Worm (Caenorhabditis elegans) whole organism, late embryonic: Measurements from ENCODE around the gene F18G5.6.
A peak's percentile ranks its signal among the peaks of the same experiment; 100 is the strongest.

ENCODE experiments used
- C38D4.7 ChIP-seq: fragments of 200-800 bp; sonication (Bioruptor generic); optimal IDR thresholded peaks from 2 replicates; lab custom pipeline; 2018; ENCODE audit warnings: mild to moderate bottlenecking, missing genetic modification characterization, moderate library complexity, missing compliant biosample characterization
- K09A11.1 ChIP-seq: sonication (generic microtip); optimal IDR thresholded peaks from 2 replicates; lab custom pipeline; 2017; ENCODE audit warnings: antibody characterized with exemption, mild to moderate bottlenecking, missing genetic modification characterization, missing compliant biosample characterization; ENCODE audit not compliant: insufficient read depth
- T23F11.4 ChIP-seq: fragments of 200-800 bp; sonication (Bioruptor generic); optimal IDR thresholded peaks from 2 replicates; lab custom pipeline; 2018; ENCODE audit warnings: mild to moderate bottlenecking, missing genetic modification characterization, missing compliant biosample characterization
- ahr-1 ChIP-seq: sonication (generic microtip); optimal IDR thresholded peaks from 2 replicates; lab custom pipeline; 2016; ENCODE audit warnings: missing genetic modification characterization, missing compliant biosample characterization
- ama-1 ChIP-seq: fragments of 150-350 bp; optimal IDR thresholded peaks from 2 replicates; lab custom pipeline; 2014
- ceh-18 ChIP-seq: sonication (generic microtip); optimal IDR thresholded peaks from 2 replicates; lab custom pipeline; 2016; ENCODE audit warnings: missing genetic modification characterization, missing compliant biosample characterization
- ceh-19 ChIP-seq: fragments of 200-800 bp; sonication (Bioruptor generic); optimal IDR thresholded peaks from 2 replicates; lab custom pipeline; 2018; ENCODE audit warnings: mild to moderate bottlenecking, missing genetic modification characterization, missing compliant biosample characterization
- ceh-2 ChIP-seq: sonication (generic microtip); optimal IDR thresholded peaks from 2 replicates; lab custom pipeline; 2016; ENCODE audit warnings: missing genotype, missing genetic modification characterization, missing compliant biosample characterization
- ceh-31 ChIP-seq: sonication (generic microtip); optimal IDR thresholded peaks from 2 replicates; lab custom pipeline; 2016; ENCODE audit warnings: missing genetic modification characterization, missing compliant biosample characterization
- ceh-45 ChIP-seq: fragments of 200-800 bp; sonication (Bioruptor generic); IDR thresholded peaks from 2 replicates; pipeline ENCODE4 v1.3.6; 2022; ENCODE audit warnings: missing genetic modification reagents, missing genetic modification characterization, missing compliant biosample characterization
- ceh-6 ChIP-seq: fragments of 200-800 bp; sonication (Bioruptor generic); optimal IDR thresholded peaks from 2 replicates; lab custom pipeline; 2018; ENCODE audit warnings: mild to moderate bottlenecking, missing genetic modification characterization, missing compliant biosample characterization
- che-1 ChIP-seq: sonication (generic microtip); optimal IDR thresholded peaks from 2 replicates; lab custom pipeline; 2016; ENCODE audit warnings: mild to moderate bottlenecking, missing genetic modification characterization, missing compliant biosample characterization
- elt-2 ChIP-seq: sonication (generic microtip); optimal IDR thresholded peaks from 2 replicates; lab custom pipeline; 2016; ENCODE audit warnings: missing genetic modification reagents, missing genetic modification characterization, missing compliant biosample characterization
- elt-4 ChIP-seq: sonication (generic microtip); optimal IDR thresholded peaks from 2 replicates; lab custom pipeline; 2016; ENCODE audit warnings: missing genetic modification characterization, missing compliant biosample characterization
- eyg-1 ChIP-seq: sonication (generic microtip); optimal IDR thresholded peaks from 2 replicates; lab custom pipeline; 2016; ENCODE audit warnings: missing genotype, missing genetic modification characterization, missing compliant biosample characterization
- fax-1 ChIP-seq: sonication (generic microtip); optimal IDR thresholded peaks from 2 replicates; lab custom pipeline; 2016; ENCODE audit warnings: missing genotype, missing genetic modification characterization, missing compliant biosample characterization
- fkh-10 ChIP-seq: fragments of 150-350 bp; optimal IDR thresholded peaks from 2 replicates; lab custom pipeline; 2014; ENCODE audit warnings: missing biosample characterization, missing genetic modification reagents, missing genetic modification characterization
- fkh-6 ChIP-seq: sonication (generic microtip); optimal IDR thresholded peaks from 2 replicates; lab custom pipeline; 2016; ENCODE audit warnings: missing genetic modification characterization, missing compliant biosample characterization
- gmeb-2 ChIP-seq: sonication (generic microtip); optimal IDR thresholded peaks from 2 replicates; lab custom pipeline; 2016; ENCODE audit warnings: missing genetic modification characterization, inconsistent platforms, missing compliant biosample characterization
- hlh-15 ChIP-seq: sonication (generic microtip); optimal IDR thresholded peaks from 2 replicates; lab custom pipeline; 2016; ENCODE audit warnings: missing genetic modification characterization, missing compliant biosample characterization
- hlh-30 ChIP-seq: sonication (generic microtip); optimal IDR thresholded peaks from 2 replicates; lab custom pipeline; 2017; ENCODE audit warnings: antibody characterized with exemption, missing genetic modification characterization, missing compliant biosample characterization; ENCODE audit not compliant: insufficient read depth
- hlh-6 ChIP-seq: sonication (generic microtip); optimal IDR thresholded peaks from 2 replicates; lab custom pipeline; 2016; ENCODE audit warnings: missing genotype, missing genetic modification characterization, missing compliant biosample characterization
- hlh-8 ChIP-seq: sonication (generic microtip); optimal IDR thresholded peaks from 2 replicates; lab custom pipeline; 2016; ENCODE audit warnings: missing genotype, missing genetic modification characterization, missing compliant biosample characterization
- lim-6 ChIP-seq: sonication (generic microtip); optimal IDR thresholded peaks from 2 replicates; lab custom pipeline; 2016; ENCODE audit warnings: missing genetic modification characterization, missing compliant biosample characterization
- lin-11 ChIP-seq: fragments of 200-800 bp; sonication (Bioruptor generic); optimal IDR thresholded peaks from 2 replicates; lab custom pipeline; 2018; ENCODE audit warnings: mild to moderate bottlenecking, missing genetic modification characterization, missing compliant biosample characterization
- nfya-1 ChIP-seq: sonication (generic microtip); optimal IDR thresholded peaks from 2 replicates; lab custom pipeline; 2017; ENCODE audit warnings: missing genetic modification characterization, mild to moderate bottlenecking, missing compliant biosample characterization, antibody characterized with exemption, moderate library complexity
- nhr-11 ChIP-seq: fragments of 150-350 bp; optimal IDR thresholded peaks from 2 replicates; lab custom pipeline; 2014; ENCODE audit warnings: missing biosample characterization, missing genetic modification characterization
- nhr-232 ChIP-seq: sonication (generic microtip); optimal IDR thresholded peaks from 2 replicates; lab custom pipeline; 2016; ENCODE audit warnings: missing genetic modification characterization, missing compliant biosample characterization
- odd-2 ChIP-seq: sonication (generic microtip); optimal IDR thresholded peaks from 2 replicates; lab custom pipeline; 2017; ENCODE audit warnings: antibody characterized with exemption, mild to moderate bottlenecking, missing genetic modification characterization, missing compliant biosample characterization
- pag-3 ChIP-seq: sonication (generic microtip); optimal IDR thresholded peaks from 2 replicates; lab custom pipeline; 2016; ENCODE audit warnings: missing compliant biosample characterization, missing genetic modification characterization, borderline replicate concordance
- pat-9 ChIP-seq: fragments of 200-800 bp; sonication (Bioruptor generic); optimal IDR thresholded peaks from 2 replicates; lab custom pipeline; 2018; ENCODE audit warnings: mild to moderate bottlenecking, missing genetic modification characterization, moderate library complexity, missing compliant biosample characterization
- pax-1 ChIP-seq: fragments of 150-350 bp; optimal IDR thresholded peaks from 2 replicates; lab custom pipeline; 2014; ENCODE audit warnings: missing biosample characterization, missing genetic modification characterization
- pha-2 ChIP-seq: sonication (generic microtip); optimal IDR thresholded peaks from 2 replicates; lab custom pipeline; 2017; ENCODE audit warnings: mild to moderate bottlenecking, missing genetic modification characterization, missing compliant biosample characterization
- pha-4 ChIP-seq: fragments of 150-350 bp; optimal IDR thresholded peaks from 2 replicates; lab custom pipeline; 2018; ENCODE audit warnings: missing biosample characterization, missing genetic modification reagents, missing genetic modification characterization
- pros-1 ChIP-seq: fragments of 150-350 bp; optimal IDR thresholded peaks from 2 replicates; lab custom pipeline; 2014; ENCODE audit warnings: missing biosample characterization, missing genetic modification reagents, missing genetic modification characterization
- ref-2 ChIP-seq: sonication (generic microtip); optimal IDR thresholded peaks from 2 replicates; lab custom pipeline; 2016; ENCODE audit warnings: missing genetic modification characterization, missing compliant biosample characterization
- rnt-1 ChIP-seq: sonication (generic microtip); optimal IDR thresholded peaks from 2 replicates; lab custom pipeline; 2016; ENCODE audit warnings: missing genetic modification characterization, missing compliant biosample characterization
- sdc-2 ChIP-seq: sonication (generic microtip); optimal IDR thresholded peaks from 2 replicates; lab custom pipeline; 2016; ENCODE audit warnings: missing genotype, missing genetic modification characterization, missing compliant biosample characterization
- sox-2 ChIP-seq: fragments of 200-800 bp; sonication (Bioruptor generic); IDR thresholded peaks from 2 replicates; pipeline ENCODE4 v1.3.6; 2022; ENCODE audit warnings: missing genetic modification reagents, missing genetic modification characterization, missing compliant biosample characterization
- sox-4 ChIP-seq: sonication (generic microtip); optimal IDR thresholded peaks from 2 replicates; lab custom pipeline; 2017; ENCODE audit warnings: mild to moderate bottlenecking, missing genetic modification characterization, inconsistent platforms, missing compliant biosample characterization
- tbx-2 ChIP-seq: sonication (generic microtip); optimal IDR thresholded peaks from 2 replicates; lab custom pipeline; 2016; ENCODE audit warnings: missing genetic modification characterization, missing compliant biosample characterization
- tbx-7 ChIP-seq: sonication (generic microtip); optimal IDR thresholded peaks from 2 replicates; lab custom pipeline; 2016; ENCODE audit warnings: missing genotype, missing genetic modification characterization, missing compliant biosample characterization
- ttx-3 ChIP-seq: sonication (generic microtip); optimal IDR thresholded peaks from 2 replicates; lab custom pipeline; 2016; ENCODE audit warnings: missing genetic modification reagents, missing genetic modification characterization, missing compliant biosample characterization
- unc-3 ChIP-seq, 2 experiments: fragments of 200-800 bp in 1 of 2; sonication (Bioruptor generic) in 1 of 2; sonication (generic microtip) in 1 of 2; conservative IDR thresholded peaks in 1 of 2; optimal IDR thresholded peaks in 1 of 2; 2 replicates each; pipeline versions ENCODE4 v1.3.6 to Lab custom; 2016 to 2022; ENCODE audit warnings: missing compliant biosample characterization in 2 of 2, missing genetic modification characterization in 2 of 2, missing genetic modification reagents in 1 of 2
- unc-42 ChIP-seq: sonication (generic microtip); optimal IDR thresholded peaks from 2 replicates; lab custom pipeline; 2016; ENCODE audit warnings: missing genotype, missing genetic modification characterization, missing compliant biosample characterization
- unc-55 ChIP-seq: sonication (generic microtip); optimal IDR thresholded peaks from 2 replicates; lab custom pipeline; 2017; ENCODE audit warnings: missing biosample characterization, missing genetic modification reagents, missing genetic modification characterization
- zip-5 ChIP-seq: sonication (generic microtip); optimal IDR thresholded peaks from 2 replicates; lab custom pipeline; 2016; ENCODE audit warnings: missing genetic modification characterization, missing compliant biosample characterization
- ztf-16 ChIP-seq: sonication (generic microtip); optimal IDR thresholded peaks from 2 replicates; lab custom pipeline; 2017; ENCODE audit warnings: missing genetic modification characterization, missing compliant biosample characterization

The F18G5.6 gene

ce11 chrX:9300379-9300778 is 36.2 kb upstream of the F18G5.6 start:
- TF ChIP-seq fkh-10 (no peak), pha-4 (tag; lab: Kevin White, UChicago) (no peak), lim-6 (tag; lab: Kevin White, UChicago) (no peak), tbx-2 (tag; lab: Kevin White, UChicago) (peak; percentile 17), che-1 (tag; lab: Kevin White, UChicago) (no peak), ztf-16 (tag; lab: Kevin White, UChicago) (no peak), ama-1 (lab: Kevin White, UChicago) (no peak), sox-4 (tag; lab: Kevin White, UChicago) (no peak), hlh-30 (tag; lab: Kevin White, UChicago) (peak; percentile 26), ref-2 (tag; lab: Kevin White, UChicago) (no peak), K09A11.1 (no peak), pros-1 (tag; lab: Kevin White, UChicago) (no peak), ceh-2 (no peak), lin-11 (tag; lab: Kevin White, UChicago) (no peak), ahr-1 (tag; lab: Kevin White, UChicago) (no peak), elt-2 (no peak), unc-3 (GFP tag; conservative IDR thresholded peaks at IDR 0.05; lab: Robert Waterston, UW) (no peak), unc-3 (tag; optimal IDR thresholded peaks at IDR 0.05; lab: Kevin White, UChicago) (no peak), eyg-1 (tag; lab: Kevin White, UChicago) (no peak), ceh-6 (GFP tag; lab: Kevin White, UChicago) (no peak), pat-9 (tag; lab: Kevin White, UChicago) (peak; percentile 3), pax-1 (no peak), nfya-1 (tag; lab: Kevin White, UChicago) (peak; percentile 19), hlh-6 (tag; lab: Kevin White, UChicago) (no peak), unc-55 (GFP tag; lab: Kevin White, UChicago) (peak; percentile 20), ceh-19 (GFP tag; lab: Kevin White, UChicago) (no peak), ttx-3 (no peak), gmeb-2 (tag; lab: Kevin White, UChicago) (no peak), fax-1 (tag; lab: Kevin White, UChicago) (no peak), rnt-1 (tag; lab: Kevin White, UChicago) (peak; percentile 39), nhr-11 (tag; lab: Kevin White, UChicago) (no peak), nhr-232 (tag; lab: Kevin White, UChicago) (no peak), ceh-45 (GFP tag; lab: Robert Waterston, UW) (no peak), elt-4 (no peak), pha-2 (no peak), tbx-7 (tag; lab: Kevin White, UChicago) (no peak), ceh-18 (tag; lab: Kevin White, UChicago) (no peak), pag-3 (tag; lab: Kevin White, UChicago) (no peak), ceh-31 (tag; lab: Kevin White, UChicago) (no peak), C38D4.7 (no peak), sox-2 (GFP tag; lab: Robert Waterston, UW) (no peak), sdc-2 (tag; lab: Kevin White, UChicago) (no peak), fkh-6 (no peak), zip-5 (no peak), T23F11.4 (no peak), unc-42 (no peak), hlh-15 (tag; lab: Kevin White, UChicago) (no peak), odd-2 (no peak), hlh-8 (tag; lab: Kevin White, UChicago) (no peak)
